Fruit fly (Drosophila melanogaster) Kc167 (cell line): ENCODE results near the gene CG7707.

ENCODE experiments used
- Sin3A ChIP-seq: fragments of >200 bp; optimal IDR thresholded peaks from 2 replicates; lab custom pipeline; 2018; ENCODE audit warnings: missing external identifiers
- ttk ChIP-seq: sonication (Bioruptor generic); optimal IDR thresholded peaks from 2 replicates; lab custom pipeline; 2017; ENCODE audit warnings: missing external identifiers

dm6 chr3L:17237003-17237402 lies 6.2 kb upstream of the CG7707 start:
- no peak for TF ChIP-seq Sin3A (lab: Kevin White, UChicago)
- TF ChIP-seq ttk (lab: Kevin White, UChicago), result no peak
